Worm (Caenorhabditis elegans) whole organism, L3 larva: Measurements from ENCODE around the gene ZK622.5.

Experiments
- ZK546.5 ChIP-seq: sonication (generic microtip); optimal IDR thresholded peaks from 2 replicates; lab custom pipeline; 2017; ENCODE audit warnings: missing biosample characterization, missing genetic modification characterization
- aly-2 ChIP-seq: fragments of 150-350 bp; optimal IDR thresholded peaks from 2 replicates; lab custom pipeline; 2014; ENCODE audit warnings: missing biosample characterization, missing genetic modification characterization
- ama-1 ChIP-seq: fragments of 150-350 bp; optimal IDR thresholded peaks from 2 replicates; lab custom pipeline; 2018
- ceh-16 ChIP-seq: sonication (generic microtip); optimal IDR thresholded peaks from 2 replicates; lab custom pipeline; 2017; ENCODE audit warnings: missing biosample characterization, missing genetic modification characterization
- ceh-28 ChIP-seq: fragments of 150-350 bp; optimal IDR thresholded peaks from 2 replicates; lab custom pipeline; 2014; ENCODE audit warnings: missing biosample characterization, missing genetic modification reagents, missing genetic modification characterization
- ceh-9 ChIP-seq: sonication (generic microtip); optimal IDR thresholded peaks from 2 replicates; lab custom pipeline; 2018; ENCODE audit warnings: missing biosample characterization, missing genetic modification characterization
- egl-27 ChIP-seq: sonication (generic microtip); optimal IDR thresholded peaks from 4 replicates; lab custom pipeline; 2017; ENCODE audit warnings: missing biosample characterization, missing genetic modification reagents, missing genetic modification characterization
- elt-1 ChIP-seq: fragments of 150-350 bp; optimal IDR thresholded peaks from 2 replicates; lab custom pipeline; 2014; ENCODE audit warnings: missing biosample characterization, missing genetic modification characterization
- elt-2 ChIP-seq: sonication (generic microtip); optimal IDR thresholded peaks from 2 replicates; lab custom pipeline; 2016; ENCODE audit warnings: missing genetic modification reagents, mild to moderate bottlenecking, missing genetic modification characterization, missing compliant biosample characterization
- elt-3 ChIP-seq, 3 experiments: fragments of 150-350 bp in 1 of 3; sonication (generic microtip) in 2 of 3; optimal IDR thresholded peaks; 2 replicates in 2 of 3; 4 replicates in 1 of 3; lab custom pipeline; 2014 to 2017; ENCODE audit warnings: missing biosample characterization in 3 of 3, missing genetic modification characterization in 3 of 3
- eor-1 ChIP-seq, 2 experiments: fragments of 150-350 bp; optimal IDR thresholded peaks; 2 replicates each; lab custom pipeline; 2014 to 2018; ENCODE audit warnings: missing biosample characterization in 2 of 2, missing genetic modification characterization in 2 of 2
- fkh-2 ChIP-seq: fragments of 150-350 bp; optimal IDR thresholded peaks from 2 replicates; lab custom pipeline; 2014; ENCODE audit warnings: missing biosample characterization, missing genetic modification reagents, missing genetic modification characterization
- hmg-11 ChIP-seq: sonication (generic microtip); optimal IDR thresholded peaks from 2 replicates; lab custom pipeline; 2016; ENCODE audit warnings: missing genetic modification characterization, missing compliant biosample characterization
- lin-39 ChIP-seq: fragments of 150-350 bp; optimal IDR thresholded peaks from 2 replicates; lab custom pipeline; 2018; ENCODE audit warnings: missing biosample characterization, missing genetic modification reagents, missing genetic modification characterization
- mml-1 ChIP-seq: fragments of 150-350 bp; sonication (generic microtip); optimal IDR thresholded peaks from 3 replicates; lab custom pipeline; 2014; ENCODE audit warnings: missing biosample characterization, missing genetic modification characterization
- nfya-1 ChIP-seq: sonication (generic microtip); optimal IDR thresholded peaks from 2 replicates; lab custom pipeline; 2017; ENCODE audit warnings: missing genetic modification characterization, mild to moderate bottlenecking, missing compliant biosample characterization, antibody characterized with exemption, moderate library complexity; ENCODE audit not compliant: insufficient read depth
- nhr-11 ChIP-seq: fragments of 150-350 bp; optimal IDR thresholded peaks from 2 replicates; lab custom pipeline; 2014; ENCODE audit warnings: missing biosample characterization, missing genetic modification characterization
- nhr-12 ChIP-seq: fragments of 150-350 bp; optimal IDR thresholded peaks from 2 replicates; lab custom pipeline; 2014; ENCODE audit warnings: missing biosample characterization, missing genetic modification characterization
- nhr-23 ChIP-seq: fragments of 150-350 bp; optimal IDR thresholded peaks from 2 replicates; lab custom pipeline; 2014; ENCODE audit warnings: missing biosample characterization, missing genetic modification reagents, missing genetic modification characterization
- nhr-237 ChIP-seq: fragments of 150-350 bp; optimal IDR thresholded peaks from 2 replicates; lab custom pipeline; 2014; ENCODE audit warnings: missing biosample characterization, missing genetic modification characterization
- nhr-25 ChIP-seq: sonication (generic microtip); optimal IDR thresholded peaks from 2 replicates; lab custom pipeline; 2017; ENCODE audit warnings: missing biosample characterization, missing genetic modification characterization
- nhr-43 ChIP-seq: sonication (generic microtip); optimal IDR thresholded peaks from 2 replicates; lab custom pipeline; 2016; ENCODE audit warnings: mild to moderate bottlenecking, missing genetic modification characterization, missing compliant biosample characterization; ENCODE audit not compliant: poor library complexity, severe bottlenecking
- nhr-76 ChIP-seq: fragments of 150-350 bp; sonication (generic microtip); optimal IDR thresholded peaks from 5 replicates; lab custom pipeline; 2014; ENCODE audit warnings: missing biosample characterization, missing genetic modification characterization
- nhr-77 ChIP-seq: fragments of 150-350 bp; optimal IDR thresholded peaks from 2 replicates; lab custom pipeline; 2014; ENCODE audit warnings: missing biosample characterization, missing genetic modification characterization
- pha-4 ChIP-seq: fragments of 150-350 bp; optimal IDR thresholded peaks from 2 replicates; lab custom pipeline; 2014; ENCODE audit warnings: missing biosample characterization, missing genetic modification reagents, missing genetic modification characterization
- pqm-1 ChIP-seq: fragments of 150-350 bp; optimal IDR thresholded peaks from 2 replicates; lab custom pipeline; 2017; ENCODE audit warnings: missing biosample characterization, missing genetic modification characterization, inconsistent platforms
- sea-2 ChIP-seq: fragments of 150-350 bp; sonication (generic microtip); optimal IDR thresholded peaks from 4 replicates; lab custom pipeline; 2014; ENCODE audit warnings: missing biosample characterization, missing genetic modification reagents, missing genetic modification characterization
- skn-1 ChIP-seq: fragments of 150-350 bp; optimal IDR thresholded peaks from 2 replicates; lab custom pipeline; 2014; ENCODE audit warnings: missing biosample characterization, missing genetic modification characterization
- snpc-4 ChIP-seq: fragments of 150-350 bp; optimal IDR thresholded peaks from 2 replicates; lab custom pipeline; 2014; ENCODE audit warnings: missing biosample characterization, missing genetic modification characterization
- tbx-2 ChIP-seq: sonication (generic microtip); optimal IDR thresholded peaks from 2 replicates; lab custom pipeline; 2016; ENCODE audit warnings: mild to moderate bottlenecking, missing genetic modification characterization, missing compliant biosample characterization
- unc-39 ChIP-seq: sonication (generic microtip); optimal IDR thresholded peaks from 4 replicates; lab custom pipeline; 2017; ENCODE audit warnings: missing biosample characterization, missing genetic modification characterization
- zag-1 ChIP-seq: fragments of 150-350 bp; optimal IDR thresholded peaks from 2 replicates; lab custom pipeline; 2014; ENCODE audit warnings: missing biosample characterization, missing genetic modification characterization

ZK622.5 gene

DNA sequence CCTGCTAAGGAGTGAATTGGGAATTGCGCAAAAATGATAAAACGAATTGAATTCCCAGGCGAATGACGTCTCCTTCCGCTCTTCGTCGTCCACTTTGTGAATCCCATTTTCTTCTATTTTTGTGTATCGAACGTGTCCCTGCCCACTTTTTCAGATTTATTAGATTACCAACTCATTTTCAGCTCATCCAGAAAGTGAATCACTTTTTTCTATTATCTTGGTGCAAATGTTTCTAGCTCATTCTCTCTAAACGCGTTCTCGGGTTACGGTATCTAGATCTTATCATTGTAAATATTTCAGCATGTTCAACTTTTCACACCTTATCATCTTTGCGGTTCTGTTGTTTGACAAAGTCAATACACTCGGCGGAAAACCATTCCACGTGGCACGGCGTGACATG lies at the start of gene ZK622.5:
Gene ZK622.5, plus strand, starts transcription at position 301 of the 400 bp plus-strand sequence.
- TF ChIP-seq hmg-11: no peak
- TF ChIP-seq nhr-43 (tag; lab: Kevin White, UChicago): no peak
- TF ChIP-seq eor-1 (tag; optimal IDR thresholded peaks at IDR 0.05; lab: Kevin White, UChicago): no peak
- TF ChIP-seq elt-2 (tag; lab: Kevin White, UChicago): no peak
- no peak for TF ChIP-seq egl-27 (tag; lab: Kevin White, UChicago)
- no peak for TF ChIP-seq unc-39 (tag; lab: Kevin White, UChicago)
- TF ChIP-seq, all 47 proteins: peak for 0

- TF ChIP-seq ZK546.5 (tag; lab: Kevin White, UChicago) (no peak), pha-4 (tag; lab: Kevin White, UChicago) (no peak), ceh-16 (no peak), nhr-77 (no peak), nhr-12 (tag; lab: Kevin White, UChicago) (no peak), snpc-4 (no peak), elt-2 (tag; lab: Kevin White, UChicago) (no peak), lin-39 (no peak), nhr-237 (tag; lab: Kevin White, UChicago) (no peak), ama-1 (lab: Kevin White, UChicago) (no peak), mml-1 (tag; lab: Kevin White, UChicago) (no peak), fkh-2 (tag; lab: Kevin White, UChicago) (no peak), aly-2 (tag; lab: Kevin White, UChicago) (no peak)
Observed at ce11 chrII:5241560-5241959, 47.7 kb upstream of the ZK622.5 start, which contains the start of gene T16D1.1. Gene T16D1.1 (minus strand): TSS chrII:5241660.

DNA sequence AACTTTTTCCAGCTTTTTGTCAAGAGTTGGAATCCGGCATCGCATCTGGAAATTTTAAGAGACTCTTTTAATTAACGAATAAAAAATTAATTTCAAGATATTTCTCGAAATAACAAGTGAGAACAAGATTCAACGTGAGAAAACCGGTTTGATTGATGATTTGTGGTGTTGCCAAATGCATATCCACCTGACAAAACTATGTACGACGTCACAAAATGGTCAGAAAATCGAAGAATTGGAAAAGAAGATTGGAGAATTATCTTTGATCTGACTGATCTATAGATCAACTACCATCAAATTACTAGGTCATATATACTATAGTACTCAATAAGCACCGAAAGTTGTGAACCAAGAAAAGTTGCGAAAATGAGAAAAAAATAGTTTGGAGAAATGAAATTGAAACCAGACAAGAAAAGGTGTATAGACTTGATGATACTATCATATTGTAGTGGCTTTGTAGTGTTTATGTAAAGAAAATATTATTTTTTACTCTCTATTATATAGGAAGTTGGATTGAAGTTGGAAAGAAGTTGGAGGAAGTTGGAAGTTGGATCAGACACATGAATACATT lies 42.4 kb upstream of the ZK622.5 start, which contains the start of gene ptr-6:
Gene ptr-6, minus strand, starts transcription at position 47 of the 571 bp plus-strand sequence.
- TF ChIP-seq nhr-23: peak; percentile 28
- no peak for TF ChIP-seq skn-1 (tag; lab: Kevin White, UChicago)
- no peak for TF ChIP-seq elt-1 (tag; lab: Kevin White, UChicago)
- peak; percentile 37 for TF ChIP-seq nhr-25 (tag; lab: Kevin White, UChicago)
- TF ChIP-seq zag-1 (tag; lab: Kevin White, UChicago): no peak
- TF ChIP-seq, all 47 proteins: peak for 2

DNA sequence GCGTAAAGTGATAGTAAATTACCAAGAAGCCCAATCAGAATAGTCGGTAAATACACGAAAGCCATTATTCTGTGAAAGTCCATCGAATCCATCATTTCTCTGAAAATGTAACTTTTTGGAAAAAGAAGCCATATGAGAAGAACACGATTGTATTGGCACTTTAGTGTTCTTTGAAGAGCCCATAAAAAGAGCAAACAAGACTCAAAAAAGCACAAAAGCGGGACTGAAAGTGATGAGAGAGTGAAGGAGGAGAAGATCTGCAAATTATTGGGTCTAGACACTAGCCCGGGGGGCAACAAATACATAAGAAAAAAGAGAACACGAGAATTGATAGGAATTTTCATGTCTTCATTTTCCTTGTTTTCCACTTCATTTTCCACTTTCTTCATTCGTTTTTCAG lies 33.8 kb upstream of the ZK622.5 start, which contains the start of gene frpr-4:
Gene frpr-4, minus strand, starts transcription at position 101 of the 400 bp plus-strand sequence.
- TF ChIP-seq ZK546.5 (tag; lab: Kevin White, UChicago) (no peak), nhr-76 (tag; lab: Kevin White, UChicago) (no peak), ceh-9 (tag; lab: Kevin White, UChicago) (no peak), nhr-25 (tag; lab: Kevin White, UChicago) (no peak), sea-2 (GFP tag; lab: Kevin White, UChicago) (no peak), tbx-2 (no peak), nfya-1 (tag; lab: Kevin White, UChicago) (no peak), elt-3 (tag; optimal IDR thresholded peaks at IDR 0.05; lab: Kevin White, UChicago) (no peak), elt-2 (tag; lab: Kevin White, UChicago) (no peak), fkh-2 (tag; lab: Kevin White, UChicago) (no peak), nhr-11 (no peak), ceh-28 (no peak), nhr-43 (tag; lab: Kevin White, UChicago) (no peak), ama-1 (lab: Kevin White, UChicago) (no peak), lin-39 (no peak)

- TF ChIP-seq pqm-1 (peak; percentile 29), elt-2 (tag; lab: Kevin White, UChicago) (peak; percentile 68), ama-1 (lab: Kevin White, UChicago) (no peak), elt-3 (tag; optimal IDR thresholded peaks at IDR 0.05; lab: Kevin White, UChicago) (no peak)
Observed at ce11 chrII:5264650-5265049, 24.6 kb upstream of the ZK622.5 start.
